Worm (Caenorhabditis elegans) whole organism, L1 larva: ENCODE data around the gene nhr-143.
A peak's percentile ranks its signal among the peaks of the same experiment; 100 is the strongest.

Experiments used
- aha-1 ChIP-seq: fragments of 150-350 bp; optimal IDR thresholded peaks from 2 replicates; lab custom pipeline; 2014; ENCODE audit warnings: missing biosample characterization, missing genetic modification characterization
- ama-1 ChIP-seq: fragments of 150-350 bp; optimal IDR thresholded peaks from 2 replicates; lab custom pipeline; 2014
- ceh-8 ChIP-seq: fragments of 200-800 bp; sonication (Bioruptor generic); optimal IDR thresholded peaks from 2 replicates; lab custom pipeline; 2018; ENCODE audit warnings: mild to moderate bottlenecking, missing genetic modification characterization, moderate library complexity, missing compliant biosample characterization
- ceh-88 ChIP-seq: fragments of 200-800 bp; sonication (Bioruptor generic); IDR thresholded peaks from 2 replicates; pipeline ENCODE4 v1.3.6; 2022; ENCODE audit warnings: missing genetic modification characterization, missing compliant biosample characterization
- efl-1 ChIP-seq, 4 experiments: fragments of 150-350 bp; optimal IDR thresholded peaks in 3 of 4; peaks in 1 of 4; 1 replicate in 1 of 4; 2 replicates in 3 of 4; lab custom pipeline; 2014; ENCODE audit warnings: missing biosample characterization in 2 of 4, missing genetic modification characterization in 2 of 4, missing genetic modification reagents in 2 of 4
- efl-3 ChIP-seq: fragments of 200-800 bp; sonication (Bioruptor generic); optimal IDR thresholded peaks from 2 replicates; lab custom pipeline; 2018; ENCODE audit warnings: mild to moderate bottlenecking, missing genetic modification characterization, missing compliant biosample characterization
- egl-13 ChIP-seq: sonication (generic microtip); optimal IDR thresholded peaks from 2 replicates; lab custom pipeline; 2016; ENCODE audit warnings: missing genotype, missing genetic modification reagents, missing genetic modification characterization, missing compliant biosample characterization
- elt-2 ChIP-seq: sonication (generic microtip); optimal IDR thresholded peaks from 2 replicates; lab custom pipeline; 2016; ENCODE audit warnings: missing genetic modification characterization, mild to moderate bottlenecking, inconsistent platforms, missing compliant biosample characterization, missing genetic modification reagents
- elt-3 ChIP-seq, 6 experiments: fragments of 150-350 bp in 1 of 6; sonication (generic microtip); optimal IDR thresholded peaks; 2 replicates each; lab custom pipeline; 2017 to 2018; ENCODE audit warnings: missing biosample characterization in 6 of 6, missing genetic modification characterization in 6 of 6, inconsistent platforms in 1 of 6
- fkh-4 ChIP-seq: sonication (generic microtip); optimal IDR thresholded peaks from 2 replicates; lab custom pipeline; 2016; ENCODE audit warnings: missing compliant biosample characterization, missing genetic modification characterization, borderline replicate concordance
- hpl-2 ChIP-seq: fragments of 150-350 bp; optimal IDR thresholded peaks from 2 replicates; lab custom pipeline; 2014; ENCODE audit warnings: missing biosample characterization, missing genetic modification reagents, missing genetic modification characterization
- irx-1 ChIP-seq: sonication (generic microtip); optimal IDR thresholded peaks from 2 replicates; lab custom pipeline; 2016; ENCODE audit warnings: missing genetic modification characterization, missing compliant biosample characterization
- lin-14 ChIP-seq: fragments of 200-800 bp; sonication (Bioruptor generic); optimal IDR thresholded peaks from 2 replicates; lab custom pipeline; 2018; ENCODE audit warnings: mild to moderate bottlenecking, missing genetic modification characterization, moderate library complexity, missing compliant biosample characterization
- lin-15B ChIP-seq: fragments of 150-350 bp; sonication (generic microtip); optimal IDR thresholded peaks from 3 replicates; lab custom pipeline; 2014; ENCODE audit warnings: missing biosample characterization, missing genetic modification characterization
- lin-39 ChIP-seq: fragments of 150-350 bp; optimal IDR thresholded peaks from 2 replicates; lab custom pipeline; 2014; ENCODE audit warnings: missing biosample characterization, missing genetic modification reagents, missing genetic modification characterization
- lir-3 ChIP-seq: sonication (generic microtip); optimal IDR thresholded peaks from 2 replicates; lab custom pipeline; 2016; ENCODE audit warnings: mild to moderate bottlenecking, missing genetic modification characterization, moderate library complexity, missing compliant biosample characterization; ENCODE audit not compliant: poor library complexity
- lsy-2 ChIP-seq, 2 experiments: fragments of 150-350 bp; optimal IDR thresholded peaks; 2 replicates each; lab custom pipeline; 2014; ENCODE audit warnings: missing biosample characterization in 2 of 2, missing genetic modification characterization in 2 of 2
- mdl-1 ChIP-seq, 2 experiments: fragments of 150-350 bp; optimal IDR thresholded peaks; 2 replicates each; lab custom pipeline; 2014 to 2017; ENCODE audit warnings: missing biosample characterization in 2 of 2, missing genetic modification characterization in 2 of 2, inconsistent platforms in 1 of 2
- mef-2 ChIP-seq: fragments of 150-350 bp; optimal IDR thresholded peaks from 2 replicates; lab custom pipeline; 2014; ENCODE audit warnings: missing biosample characterization, missing genetic modification characterization
- mep-1 ChIP-seq: fragments of 150-350 bp; optimal IDR thresholded peaks from 2 replicates; lab custom pipeline; 2014; ENCODE audit warnings: missing biosample characterization, missing genetic modification characterization
- nhr-19 ChIP-seq: fragments of 200-800 bp; sonication (Bioruptor generic); conservative IDR thresholded peaks from 2 replicates; pipeline ENCODE4 v1.3.6; 2022; ENCODE audit warnings: missing genetic modification characterization, missing compliant biosample characterization
- nhr-20 ChIP-seq: sonication (generic microtip); optimal IDR thresholded peaks from 2 replicates; lab custom pipeline; 2016; ENCODE audit warnings: mild to moderate bottlenecking, missing genetic modification characterization, missing compliant biosample characterization
- nhr-28 ChIP-seq: fragments of 150-350 bp; optimal IDR thresholded peaks from 2 replicates; lab custom pipeline; 2014; ENCODE audit warnings: missing biosample characterization, missing genetic modification characterization
- nhr-47 ChIP-seq: sonication (generic microtip); optimal IDR thresholded peaks from 2 replicates; lab custom pipeline; 2016; ENCODE audit warnings: mild to moderate bottlenecking, missing genetic modification characterization, moderate library complexity, missing compliant biosample characterization
- nhr-71 ChIP-seq: sonication (generic microtip); optimal IDR thresholded peaks from 2 replicates; lab custom pipeline; 2016; ENCODE audit warnings: mild to moderate bottlenecking, missing genetic modification characterization, moderate library complexity, missing compliant biosample characterization
- nhr-85 ChIP-seq: sonication (generic microtip); peaks from one replicate; lab custom pipeline; 2016; ENCODE audit warnings: missing genetic modification characterization, inconsistent platforms, missing compliant biosample characterization
- pag-3 ChIP-seq: sonication (generic microtip); optimal IDR thresholded peaks from 2 replicates; lab custom pipeline; 2017; ENCODE audit warnings: missing genetic modification characterization, mild to moderate bottlenecking, missing compliant biosample characterization, antibody characterized with exemption, borderline replicate concordance; ENCODE audit not compliant: insufficient read depth
- pax-3 ChIP-seq: fragments of 200-800 bp; sonication (Bioruptor generic); optimal IDR thresholded peaks from 2 replicates; lab custom pipeline; 2018; ENCODE audit warnings: mild to moderate bottlenecking, missing genetic modification characterization, moderate library complexity, missing compliant biosample characterization
- rnt-1 ChIP-seq: sonication (generic microtip); optimal IDR thresholded peaks from 2 replicates; lab custom pipeline; 2016; ENCODE audit warnings: mild to moderate bottlenecking, missing genetic modification characterization, moderate library complexity, missing compliant biosample characterization
- skn-1 ChIP-seq: fragments of 150-350 bp; optimal IDR thresholded peaks from 2 replicates; lab custom pipeline; 2014; ENCODE audit warnings: missing biosample characterization, missing genetic modification characterization
- snpc-4 ChIP-seq: fragments of 150-350 bp; optimal IDR thresholded peaks from 2 replicates; lab custom pipeline; 2014; ENCODE audit warnings: missing biosample characterization, missing genetic modification characterization
- snu-23 ChIP-seq: sonication (generic microtip); optimal IDR thresholded peaks from 2 replicates; lab custom pipeline; 2016; ENCODE audit warnings: missing genetic modification characterization, missing compliant biosample characterization
- swsn-7 ChIP-seq: sonication (generic microtip); optimal IDR thresholded peaks from 2 replicates; lab custom pipeline; 2016; ENCODE audit warnings: missing genetic modification characterization, missing compliant biosample characterization
- tlp-1 ChIP-seq: fragments of 150-350 bp; optimal IDR thresholded peaks from 2 replicates; lab custom pipeline; 2014; ENCODE audit warnings: missing biosample characterization, missing genetic modification characterization
- unc-130 ChIP-seq: fragments of 150-350 bp; optimal IDR thresholded peaks from 2 replicates; lab custom pipeline; 2017; ENCODE audit warnings: missing biosample characterization, missing genetic modification characterization, inconsistent platforms
- unc-86 ChIP-seq: sonication (generic microtip); optimal IDR thresholded peaks from 2 replicates; lab custom pipeline; 2016; ENCODE audit warnings: missing genetic modification characterization, missing compliant biosample characterization
- unc-98 ChIP-seq: fragments of 200-800 bp; sonication (Bioruptor generic); IDR thresholded peaks from 2 replicates; pipeline ENCODE4 v1.3.6; 2022; ENCODE audit warnings: missing genetic modification characterization, missing compliant biosample characterization
- zag-1 ChIP-seq: fragments of 150-350 bp; optimal IDR thresholded peaks from 2 replicates; lab custom pipeline; 2014; ENCODE audit warnings: missing biosample characterization, missing genetic modification characterization
- ztf-11 ChIP-seq, 2 experiments: sonication (generic microtip); optimal IDR thresholded peaks; 2 replicates each; lab custom pipeline; 2016 to 2017; ENCODE audit warnings: missing genetic modification characterization in 2 of 2, missing biosample characterization in 1 of 2, missing compliant biosample characterization in 1 of 2

nhr-143 gene

ce11 chrV:8939424-8940065 is 35.2 kb downstream of the nhr-143 start (continued):
- TF ChIP-seq snu-23 (GFP tag; lab: Kevin White, UChicago) (peak; percentile 62), nhr-28 (tag; lab: Kevin White, UChicago) (no peak), nhr-47 (tag; lab: Kevin White, UChicago) (no peak), egl-13 (tag; lab: Kevin White, UChicago) (no peak), aha-1 (tag; lab: Kevin White, UChicago) (no peak), elt-2 (tag; lab: Kevin White, UChicago) (no peak), unc-130 (no peak), mep-1 (tag; lab: Kevin White, UChicago) (peak; percentile 72)

- TF ChIP-seq irx-1 (tag; lab: Kevin White, UChicago), result no peak
- no peak for TF ChIP-seq lir-3 (tag; lab: Kevin White, UChicago)
- no peak for TF ChIP-seq ceh-8
- no peak for TF ChIP-seq pax-3 (tag; lab: Kevin White, UChicago)
- no peak for TF ChIP-seq unc-98 (GFP tag; lab: Robert Waterston, UW)
- no peak for TF ChIP-seq swsn-7 (tag; lab: Kevin White, UChicago)
These were observed 35.8 kb downstream of the nhr-143 start for ce11 chrV:8938943-8939342.

- TF ChIP-seq ama-1 (peak; percentile 60), ztf-11 (tag; optimal IDR thresholded peaks at IDR 0.05; lab: Kevin White, UChicago) (no peak)
These were observed 36.3 kb downstream of the nhr-143 start for ce11 chrV:8938445-8938844.

- TF ChIP-seq efl-3 (GFP tag; lab: Kevin White, UChicago) (no peak), unc-86 (tag; lab: Kevin White, UChicago) (no peak), tlp-1 (tag; lab: Kevin White, UChicago) (no peak), nhr-71 (tag; lab: Kevin White, UChicago) (no peak), nhr-85 (tag; lab: Kevin White, UChicago) (peak; percentile 42), lin-39 (tag; lab: Kevin White, UChicago) (no peak), mep-1 (tag; lab: Kevin White, UChicago) (peak; percentile 24)
These were observed 37.1 kb downstream of the nhr-143 start for ce11 chrV:8937476-8938249.

- TF ChIP-seq lsy-2 (tag; optimal IDR thresholded peaks at IDR 0.05; lab: Kevin White, UChicago), result peak in 1 of 2 experiments; percentile 21
- TF ChIP-seq tlp-1 (tag; lab: Kevin White, UChicago), result no peak
- TF ChIP-seq snpc-4 (tag; lab: Kevin White, UChicago), result no peak
- TF ChIP-seq pag-3 (tag; lab: Kevin White, UChicago), result no peak
- TF ChIP-seq swsn-7 (tag; lab: Kevin White, UChicago), result peak; percentile 31
- TF ChIP-seq nhr-28 (tag; lab: Kevin White, UChicago), result no peak
- no peak for TF ChIP-seq zag-1
- TF ChIP-seq elt-3 (tag; optimal IDR thresholded peaks at IDR 0.05; lab: Kevin White, UChicago), result peak in 1 of 6 experiments; percentile 21
- no peak for TF ChIP-seq fkh-4 (tag; lab: Kevin White, UChicago)
- TF ChIP-seq elt-2 (tag; lab: Kevin White, UChicago), result peak; percentile 14
- TF ChIP-seq lin-15B (tag; lab: Kevin White, UChicago), result no peak
- TF ChIP-seq mef-2 (tag; lab: Kevin White, UChicago), result no peak
- no peak for TF ChIP-seq efl-1 (optimal IDR thresholded peaks at IDR 0.05; lab: Kevin White, UChicago)
- peak in 1 of 2 experiments; percentile 59 for TF ChIP-seq efl-1 (GFP tag; optimal IDR thresholded peaks at IDR 0.05 in 1 of 2; lab: Kevin White, UChicago)
- peak; percentile 58 for TF ChIP-seq rnt-1 (tag; lab: Kevin White, UChicago)
- TF ChIP-seq ceh-88, result no peak
- peak; percentile 49 for TF ChIP-seq nhr-19 (GFP tag; lab: Robert Waterston, UW)
- TF ChIP-seq snu-23 (GFP tag; lab: Kevin White, UChicago), result peak; percentile 49
- no peak for TF ChIP-seq hpl-2 (GFP tag; lab: Kevin White, UChicago)
- TF ChIP-seq pax-3 (tag; lab: Kevin White, UChicago), result no peak
- no peak for TF ChIP-seq ceh-8
- TF ChIP-seq lin-14 (GFP tag; lab: Kevin White, UChicago), result peak; percentile 78
- TF ChIP-seq nhr-71 (tag; lab: Kevin White, UChicago), result peak; percentile 51
- TF ChIP-seq mep-1 (tag; lab: Kevin White, UChicago), result peak; percentile 66
- peak in 1 of 2 experiments; percentile 2 for TF ChIP-seq mdl-1 (tag; optimal IDR thresholded peaks at IDR 0.05; lab: Kevin White, UChicago)
- no peak for TF ChIP-seq efl-3 (GFP tag; lab: Kevin White, UChicago)
- peak; percentile 25 for TF ChIP-seq nhr-20 (tag; lab: Kevin White, UChicago)
- no peak for TF ChIP-seq skn-1
These were observed 37.8 kb downstream of the nhr-143 start for ce11 chrV:8936791-8937475.
